Worm (Caenorhabditis elegans) whole organism, L3 larva: ENCODE results near the gene nhr-99.

Experiments
- aly-2 ChIP-seq: fragments of 150-350 bp; optimal IDR thresholded peaks from 2 replicates; lab custom pipeline; 2014; ENCODE audit warnings: missing biosample characterization, missing genetic modification characterization
- nhr-77 ChIP-seq: fragments of 150-350 bp; optimal IDR thresholded peaks from 2 replicates; lab custom pipeline; 2014; ENCODE audit warnings: missing biosample characterization, missing genetic modification characterization
- ztf-4 ChIP-seq: fragments of 150-350 bp; optimal IDR thresholded peaks from 2 replicates; lab custom pipeline; 2014; ENCODE audit warnings: missing biosample characterization, missing genetic modification characterization

DNA sequence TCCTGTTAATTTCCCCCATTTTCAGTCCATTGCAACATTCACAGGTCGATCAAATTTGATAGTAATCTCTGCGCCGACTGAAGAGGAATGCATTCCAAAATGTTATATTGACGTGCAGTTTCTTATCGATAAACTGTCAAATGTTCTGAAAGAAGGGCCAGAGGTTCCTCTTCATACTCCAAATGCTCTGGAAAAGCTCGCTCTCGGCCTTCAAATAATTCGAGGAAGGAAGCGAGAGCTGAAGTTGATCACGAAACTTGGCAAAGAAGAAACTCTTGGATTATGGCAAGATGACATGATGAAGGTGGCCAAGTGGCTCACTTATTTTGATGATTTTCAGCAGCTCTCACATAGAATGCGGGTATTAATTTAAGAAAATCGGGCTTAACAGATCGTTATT, 4.5 kb downstream of the nhr-99 start:
- TF ChIP-seq aly-2 (tag; lab: Kevin White, UChicago) = no peak
- no peak for TF ChIP-seq ztf-4
- no peak for TF ChIP-seq nhr-77 (tag; lab: Kevin White, UChicago)
